Worm (Caenorhabditis elegans) whole organism, early embryonic: Measurements from ENCODE around the gene T14B4.19.

Experiments
- aly-1 ChIP-seq: sonication (generic microtip); optimal IDR thresholded peaks from 2 replicates; lab custom pipeline; 2016; ENCODE audit warnings: missing genetic modification characterization, missing compliant biosample characterization
- ama-1 ChIP-seq: fragments of 150-350 bp; optimal IDR thresholded peaks from 2 replicates; lab custom pipeline; 2014
- hnd-1 ChIP-seq: sonication (generic microtip); optimal IDR thresholded peaks from 2 replicates; lab custom pipeline; 2016; ENCODE audit warnings: missing genetic modification characterization, missing compliant biosample characterization
- tbx-11 ChIP-seq: fragments of 200-800 bp; sonication (Bioruptor generic); IDR thresholded peaks from 2 replicates; pipeline ENCODE4 v1.3.6; 2022; ENCODE audit warnings: missing genetic modification characterization, missing compliant biosample characterization
- tra-4 ChIP-seq: sonication (generic microtip); optimal IDR thresholded peaks from 2 replicates; lab custom pipeline; 2017; ENCODE audit warnings: missing genetic modification characterization, missing compliant biosample characterization

DNA sequence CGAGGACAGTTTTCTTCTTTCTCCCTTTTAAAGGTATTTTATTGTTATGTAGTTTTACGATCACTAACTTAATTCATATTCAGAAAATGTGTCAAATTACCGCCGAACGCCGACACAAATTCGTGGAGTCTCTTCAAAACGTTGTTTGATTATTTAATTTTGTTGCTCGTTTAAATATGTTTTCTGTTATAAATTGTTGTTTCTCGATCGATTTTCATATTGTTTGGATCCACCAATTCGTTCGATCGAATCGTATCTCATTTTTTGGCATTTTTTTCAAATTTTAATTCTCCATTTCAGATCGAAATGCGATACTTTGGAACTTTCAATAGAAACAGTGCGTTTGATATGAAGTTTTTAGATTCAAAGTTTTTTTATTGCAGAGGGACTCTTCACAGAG is 29.9 kb upstream of the T14B4.19 start, which contains the start of gene F41G3.6:
- TF ChIP-seq ama-1 (lab: Kevin White, UChicago) (no peak), tbx-11 (no peak), tra-4 (no peak), hnd-1 (tag; lab: Kevin White, UChicago) (no peak), aly-1 (tag; lab: Kevin White, UChicago) (no peak)
